Comparison of ENCODE assay signal across 5 worm cellular contexts in genomic region chrV:10159972-10160371, ce11.
TF ChIP-seq lines count a peak whose summit lies in the region.

No protein-coding gene starts in this region.

TF ChIP-seq in whole organism, L1 larva, 84 proteins besides CTCF, POLR2A, EP300 and RAD21:
- TF ChIP-seq skn-1 (tag; optimal IDR thresholded peaks at IDR 0.05; lab: Kevin White, UChicago) (no peak), lin-13 (GFP tag; optimal IDR thresholded peaks at IDR 0.05; lab: Kevin White, UChicago) (no peak), ceh-82 (tag; optimal IDR thresholded peaks at IDR 0.05; lab: Kevin White, UChicago) (no peak), elt-2 (tag; optimal IDR thresholded peaks at IDR 0.05; lab: Kevin White, UChicago) (peak; percentile 65), lsy-2 (tag; optimal IDR thresholded peaks at IDR 0.05; lab: Kevin White, UChicago) (no peak)

TF ChIP-seq in whole organism, L2 larva, 48 proteins besides CTCF, POLR2A, EP300 and RAD21:
- no peak for TF ChIP-seq ZK546.5 (tag; optimal IDR thresholded peaks at IDR 0.05; lab: Kevin White, UChicago)
- peak; percentile 65 for TF ChIP-seq fos-1 (tag; optimal IDR thresholded peaks at IDR 0.05; lab: Kevin White, UChicago)
- TF ChIP-seq sma-9 (GFP tag; optimal IDR thresholded peaks at IDR 0.05; lab: Kevin White, UChicago): peak; percentile 36
- TF ChIP-seq sma-9 (tag; optimal IDR thresholded peaks at IDR 0.05; lab: Kevin White, UChicago): no peak

TF ChIP-seq in whole organism, L3 larva, 47 proteins besides CTCF, POLR2A, EP300 and RAD21:
- TF ChIP-seq egl-27 (tag; optimal IDR thresholded peaks at IDR 0.05; lab: Kevin White, UChicago) (no peak), pqm-1 (tag; optimal IDR thresholded peaks at IDR 0.05; lab: Kevin White, UChicago) (peak; percentile 65), mml-1 (tag; optimal IDR thresholded peaks at IDR 0.05; lab: Kevin White, UChicago) (no peak), nhr-28 (tag; optimal IDR thresholded peaks at IDR 0.05; lab: Kevin White, UChicago) (no peak), R02D3.7 (tag; optimal IDR thresholded peaks at IDR 0.05; lab: Kevin White, UChicago) (no peak), ceh-28 (tag; optimal IDR thresholded peaks at IDR 0.05; lab: Kevin White, UChicago) (no peak), ama-1 (optimal IDR thresholded peaks at IDR 0.05; lab: Kevin White, UChicago) (no peak), mdl-1 (tag; optimal IDR thresholded peaks at IDR 0.05; lab: Kevin White, UChicago) (no peak), snpc-4 (tag; optimal IDR thresholded peaks at IDR 0.05; lab: Kevin White, UChicago) (no peak), nhr-25 (tag; optimal IDR thresholded peaks at IDR 0.05; lab: Kevin White, UChicago) (no peak), jun-1 (tag; optimal IDR thresholded peaks at IDR 0.05; lab: Kevin White, UChicago) (no peak), unc-62 (GFP tag; optimal IDR thresholded peaks at IDR 0.05; lab: Kevin White, UChicago) (no peak), ztf-11 (tag; optimal IDR thresholded peaks at IDR 0.05; lab: Kevin White, UChicago) (no peak), nhr-12 (tag; optimal IDR thresholded peaks at IDR 0.05; lab: Kevin White, UChicago) (no peak), nhr-43 (tag; optimal IDR thresholded peaks at IDR 0.05; lab: Kevin White, UChicago; ENCODE audit: poor library complexity, severe bottlenecking) (no peak), pha-4 (tag; optimal IDR thresholded peaks at IDR 0.05; lab: Kevin White, UChicago) (peak; percentile 15), lin-39 (tag; optimal IDR thresholded peaks at IDR 0.05; lab: Kevin White, UChicago) (no peak), elt-1 (tag; optimal IDR thresholded peaks at IDR 0.05; lab: Kevin White, UChicago) (no peak), elt-2 (tag; optimal IDR thresholded peaks at IDR 0.05; lab: Kevin White, UChicago) (peak; percentile 78), aly-2 (tag; optimal IDR thresholded peaks at IDR 0.05; lab: Kevin White, UChicago) (no peak)

TF ChIP-seq in whole organism, L4 larva, 104 proteins besides CTCF, POLR2A, EP300 and RAD21:
- TF ChIP-seq ZK546.5 (tag; optimal IDR thresholded peaks at IDR 0.05; lab: Kevin White, UChicago): no peak
- no peak for TF ChIP-seq tag-97 (GFP tag; IDR thresholded peaks at IDR 0.05; lab: Robert Waterston, UW)
- TF ChIP-seq nhr-28 (tag; optimal IDR thresholded peaks at IDR 0.05; lab: Kevin White, UChicago): peak; percentile 54
- TF ChIP-seq gei-8 (GFP tag; optimal IDR thresholded peaks at IDR 0.05; lab: Kevin White, UChicago): no peak
- TF ChIP-seq lin-13 (GFP tag; optimal IDR thresholded peaks at IDR 0.05; lab: Kevin White, UChicago): no peak
- no peak for TF ChIP-seq nhr-41 (GFP tag; IDR thresholded peaks at IDR 0.05; lab: Robert Waterston, UW)
- peak; percentile 87 for TF ChIP-seq php-3 (GFP tag; IDR thresholded peaks at IDR 0.05; lab: Robert Waterston, UW)
- TF ChIP-seq nhr-6 (tag; optimal IDR thresholded peaks at IDR 0.05; lab: Kevin White, UChicago): no peak
- no peak for TF ChIP-seq aly-2 (tag; optimal IDR thresholded peaks at IDR 0.05; lab: Kevin White, UChicago)
- peak; percentile 82 for TF ChIP-seq dmd-6 (GFP tag; IDR thresholded peaks at IDR 0.05; lab: Robert Waterston, UW)
- no peak for TF ChIP-seq unc-62 (GFP tag; optimal IDR thresholded peaks at IDR 0.05 in 1 of 2; lab: Kevin White, UChicago)
- no peak for TF ChIP-seq unc-62 (tag; optimal IDR thresholded peaks at IDR 0.05; lab: Kevin White, UChicago)
- TF ChIP-seq dve-1 (tag; optimal IDR thresholded peaks at IDR 0.05; lab: Kevin White, UChicago; ENCODE audit: insufficient read depth): peak; percentile 64
- TF ChIP-seq cey-2 (tag; optimal IDR thresholded peaks at IDR 0.05; lab: Kevin White, UChicago; ENCODE audit: borderline replicate concordance, insufficient read depth): no peak
- TF ChIP-seq mdl-1 (tag; optimal IDR thresholded peaks at IDR 0.05; lab: Kevin White, UChicago): peak in 1 of 2 experiments; percentile 64
- TF ChIP-seq egl-43 (GFP tag; IDR thresholded peaks at IDR 0.05; lab: Robert Waterston, UW): no peak
- TF ChIP-seq daf-16 (GFP tag; optimal IDR thresholded peaks at IDR 0.05; lab: Kevin White, UChicago): no peak
- peak; percentile 66 for TF ChIP-seq daf-16 (tag; optimal IDR thresholded peaks at IDR 0.05; lab: Kevin White, UChicago)
- TF ChIP-seq nhr-77 (tag; optimal IDR thresholded peaks at IDR 0.05; lab: Kevin White, UChicago): peak; percentile 31
- TF ChIP-seq lim-7 (GFP tag; IDR thresholded peaks at IDR 0.05; lab: Robert Waterston, UW): no peak
- no peak for TF ChIP-seq snpc-4 (tag; optimal IDR thresholded peaks at IDR 0.05; lab: Kevin White, UChicago)
- peak; percentile 1 for TF ChIP-seq pqm-1 (tag; optimal IDR thresholded peaks at IDR 0.05; lab: Kevin White, UChicago)
- TF ChIP-seq egl-27 (tag; optimal IDR thresholded peaks at IDR 0.05; lab: Kevin White, UChicago): no peak
- TF ChIP-seq hlh-30 (tag; optimal IDR thresholded peaks at IDR 0.05; lab: Kevin White, UChicago; ENCODE audit: insufficient read depth): peak; percentile 42

TF ChIP-seq in whole organism, young adult, 124 proteins besides CTCF, POLR2A, EP300 and RAD21:
- TF ChIP-seq F55B11.4 (tag; optimal IDR thresholded peaks at IDR 0.05; lab: Kevin White, UChicago; ENCODE audit: borderline replicate concordance, insufficient read depth) (no peak), nhr-80 (tag; optimal IDR thresholded peaks at IDR 0.05; lab: Kevin White, UChicago) (peak; percentile 56)
